Fruit fly (Drosophila melanogaster) Kc167 (cell line): ENCODE measurements around the gene CG6610.

Source experiments
- insv ChIP-seq: fragments of >200 bp; optimal IDR thresholded peaks from 3 replicates; lab custom pipeline; 2018; ENCODE audit warnings: missing external identifiers
- psq ChIP-seq: fragments of >200 bp; optimal IDR thresholded peaks from 2 replicates; lab custom pipeline; 2017; ENCODE audit warnings: missing external identifiers

DNA sequence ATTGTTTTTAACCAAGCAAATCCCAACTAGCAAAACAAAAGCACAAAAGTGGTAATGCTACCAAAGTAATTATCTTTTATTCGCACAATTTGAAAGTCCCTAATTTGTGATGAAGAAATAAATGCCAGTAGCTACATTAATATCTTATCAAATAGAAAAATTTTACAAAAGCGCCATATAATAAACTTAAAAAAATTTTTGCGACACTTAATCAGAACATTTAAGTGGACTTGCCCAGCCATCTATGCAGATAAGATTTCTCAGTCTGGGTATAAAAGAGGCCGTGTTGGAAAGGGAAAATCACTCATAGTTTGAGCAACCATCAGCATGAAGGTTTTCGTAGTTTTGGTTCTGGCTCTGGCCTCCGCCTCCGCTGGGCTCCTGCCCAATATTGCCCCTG, 40.4 kb upstream of the CG6610 start, which contains the start of gene yip7:
- TF ChIP-seq psq (lab: Kevin White, UChicago), result no peak
- no peak for TF ChIP-seq insv (lab: Kevin White, UChicago)
